Fruit fly (Drosophila melanogaster): ENCODE results near the gene Xe7.

Xe7 gene

dm6 chr3R:5670660-5671264 is 1.6 kb upstream of the Xe7 start (continued):
- TF ChIP-seq Gug (GFP tag; IDR thresholded peaks at IDR 0.05) (no peak), CG10631 (GFP tag; optimal IDR thresholded peaks at IDR 0.05) (no peak), CG8319 (GFP tag; optimal IDR thresholded peaks at IDR 0.05) (no peak), CG15336 (GFP tag; IDR thresholded peaks at IDR 0.05) (no peak), CG4318 (GFP tag; optimal IDR thresholded peaks at IDR 0.05) (no peak), salr (GFP tag; optimal IDR thresholded peaks at IDR 0.05) (no peak), CG11902 (GFP tag; optimal IDR thresholded peaks at IDR 0.05) (no peak), CG10669 (GFP tag; optimal IDR thresholded peaks at IDR 0.05) (peak; percentile 12), acj6 (GFP tag; optimal IDR thresholded peaks at IDR 0.05) (no peak), CG34406 (GFP tag; optimal IDR thresholded peaks at IDR 0.05) (no peak), CG6854 (GFP tag; optimal IDR thresholded peaks at IDR 0.05) (no peak), Hr38 (GFP tag; optimal IDR thresholded peaks at IDR 0.05) (no peak), CG11762 (GFP tag; optimal IDR thresholded peaks at IDR 0.05; ENCODE audit: insufficient read depth) (no peak), CG6163 (GFP tag; IDR thresholded peaks at IDR 0.05) (peak; percentile 50; the same call in 2 of the 3 replicates), Hr39 (GFP tag; optimal IDR thresholded peaks at IDR 0.05) (no peak), Ets21C (GFP tag; optimal IDR thresholded peaks at IDR 0.05) (no peak), achi (GFP tag; optimal IDR thresholded peaks at IDR 0.05) (peak; percentile 42), svp (GFP tag) (no peak)

- TF ChIP-seq fkh (GFP tag; optimal IDR thresholded peaks at IDR 0.05) (peak; percentile 35), cyc (GFP tag; optimal IDR thresholded peaks at IDR 0.05) (no peak), ss (GFP tag; optimal IDR thresholded peaks at IDR 0.05) (no peak), CG8632 (GFP tag; optimal IDR thresholded peaks at IDR 0.05) (no peak), CG3032 (tag; optimal IDR thresholded peaks at IDR 0.05) (no peak), Hr39 (GFP tag; optimal IDR thresholded peaks at IDR 0.05) (no peak), Gug (GFP tag; IDR thresholded peaks at IDR 0.05) (no peak), CG10669 (GFP tag; optimal IDR thresholded peaks at IDR 0.05) (no peak), CG7368 (GFP tag; optimal IDR thresholded peaks at IDR 0.05) (no peak), Sox102F (GFP tag; optimal IDR thresholded peaks at IDR 0.05) (no peak), CG11902 (GFP tag; optimal IDR thresholded peaks at IDR 0.05) (no peak), Eip78C (GFP tag) (peak; percentile 13), lz (GFP tag; optimal IDR thresholded peaks at IDR 0.05) (no peak)
Measured at dm6 chr3R:5669740-5670659, 866 bp upstream of the Xe7 start.

dm6 chr3R:5660198-5660893 is 8.8 kb downstream of the Xe7 start, which contains the start of gene Wdr33:
TSS of gene Wdr33 (plus strand) at chr3R:5660635.
- TF ChIP-seq salr (GFP tag; optimal IDR thresholded peaks at IDR 0.05) = no peak
- peak; percentile 40 for TF ChIP-seq esn (GFP tag; optimal IDR thresholded peaks at IDR 0.05)
- TF ChIP-seq Hr39 (GFP tag; optimal IDR thresholded peaks at IDR 0.05) = peak; percentile 33
- TF ChIP-seq CG11902 (GFP tag; optimal IDR thresholded peaks at IDR 0.05) = peak; percentile 48
- no peak for TF ChIP-seq CG4318 (GFP tag; optimal IDR thresholded peaks at IDR 0.05)
- TF ChIP-seq fkh (GFP tag; optimal IDR thresholded peaks at IDR 0.05) = peak; percentile 32
- TF ChIP-seq CG8632 (GFP tag; optimal IDR thresholded peaks at IDR 0.05) = peak; percentile 51
- TF ChIP-seq vri (GFP tag; optimal IDR thresholded peaks at IDR 0.05) = no peak
- TF ChIP-seq CG3032 (tag; optimal IDR thresholded peaks at IDR 0.05) = peak; percentile 19
- peak; percentile 45 for TF ChIP-seq Hr4 (GFP tag; optimal IDR thresholded peaks at IDR 0.05)
- 0 out of 2 replicates have a peak, but pooled peaks have one; percentile 24 for TF ChIP-seq Gug (GFP tag; IDR thresholded peaks at IDR 0.05)
- no peak; the same call in 1 of the 2 replicates for TF ChIP-seq CG11294 (GFP tag; IDR thresholded peaks at IDR 0.05)
- peak; percentile 50 for TF ChIP-seq CG10631 (GFP tag; optimal IDR thresholded peaks at IDR 0.05)
- no peak for TF ChIP-seq net (GFP tag; optimal IDR thresholded peaks at IDR 0.05)
- peak; percentile 50; the same call in 2 of the 3 replicates for TF ChIP-seq CG6163 (GFP tag; IDR thresholded peaks at IDR 0.05)
- no peak for TF ChIP-seq CG16779 (tag; optimal IDR thresholded peaks at IDR 0.05)
- TF ChIP-seq CG6808 (GFP tag; optimal IDR thresholded peaks at IDR 0.05) = no peak
- peak; percentile 54 for TF ChIP-seq acj6 (GFP tag; optimal IDR thresholded peaks at IDR 0.05)
- no peak for TF ChIP-seq fd59A (GFP tag; optimal IDR thresholded peaks at IDR 0.05)
- TF ChIP-seq CG8319 (GFP tag; optimal IDR thresholded peaks at IDR 0.05) = peak; percentile 6
- peak; percentile 4 for TF ChIP-seq Eip75B (GFP tag; optimal IDR thresholded peaks at IDR 0.05)
- peak; percentile 31 for TF ChIP-seq Smox (GFP tag; optimal IDR thresholded peaks at IDR 0.05)
- TF ChIP-seq CG10669 (GFP tag; optimal IDR thresholded peaks at IDR 0.05) = peak; percentile 41
- TF ChIP-seq CG32006 (GFP tag; optimal IDR thresholded peaks at IDR 0.05) = peak; percentile 60
- peak; percentile 26 for TF ChIP-seq CG11762 (GFP tag; optimal IDR thresholded peaks at IDR 0.05; ENCODE audit: insufficient read depth)
- TF ChIP-seq Met (GFP tag; optimal IDR thresholded peaks at IDR 0.05) = peak; percentile 28
- peak; percentile 3 for TF ChIP-seq CG34406 (GFP tag; optimal IDR thresholded peaks at IDR 0.05)
- TF ChIP-seq cyc (GFP tag; optimal IDR thresholded peaks at IDR 0.05) = peak; percentile 36
- TF ChIP-seq topi (GFP tag; optimal IDR thresholded peaks at IDR 0.05) = peak; percentile 24
- peak; percentile 35 for TF ChIP-seq achi (GFP tag; optimal IDR thresholded peaks at IDR 0.05)
- peak; percentile 9 for TF ChIP-seq Eip78C (GFP tag)
- peak; percentile 13 for TF ChIP-seq Ets21C (GFP tag; optimal IDR thresholded peaks at IDR 0.05)
- peak; percentile 68 for TF ChIP-seq svp (GFP tag)
